Fruit fly (Drosophila melanogaster) S2 (cell line): Measurements from ENCODE around the gene CG1983.

Experiments used
- CG8478 ChIP-seq: fragments of >200 bp; optimal IDR thresholded peaks from 2 replicates; lab custom pipeline; 2018
- CTCF ChIP-seq, 2 experiments: fragments of >200 bp; optimal IDR thresholded peaks; 2 replicates each; lab custom pipeline; 2018

dm6 chr3R:30189836-30190235 lies 12.3 kb upstream of the CG1983 start:
- TF ChIP-seq CG8478 (no peak), CTCF (optimal IDR thresholded peaks at IDR 0.05; lab: Kevin White, UChicago) (no peak)
